Fruit fly (Drosophila melanogaster): ENCODE results near the gene eIF5B.

The eIF5B gene

DNA sequence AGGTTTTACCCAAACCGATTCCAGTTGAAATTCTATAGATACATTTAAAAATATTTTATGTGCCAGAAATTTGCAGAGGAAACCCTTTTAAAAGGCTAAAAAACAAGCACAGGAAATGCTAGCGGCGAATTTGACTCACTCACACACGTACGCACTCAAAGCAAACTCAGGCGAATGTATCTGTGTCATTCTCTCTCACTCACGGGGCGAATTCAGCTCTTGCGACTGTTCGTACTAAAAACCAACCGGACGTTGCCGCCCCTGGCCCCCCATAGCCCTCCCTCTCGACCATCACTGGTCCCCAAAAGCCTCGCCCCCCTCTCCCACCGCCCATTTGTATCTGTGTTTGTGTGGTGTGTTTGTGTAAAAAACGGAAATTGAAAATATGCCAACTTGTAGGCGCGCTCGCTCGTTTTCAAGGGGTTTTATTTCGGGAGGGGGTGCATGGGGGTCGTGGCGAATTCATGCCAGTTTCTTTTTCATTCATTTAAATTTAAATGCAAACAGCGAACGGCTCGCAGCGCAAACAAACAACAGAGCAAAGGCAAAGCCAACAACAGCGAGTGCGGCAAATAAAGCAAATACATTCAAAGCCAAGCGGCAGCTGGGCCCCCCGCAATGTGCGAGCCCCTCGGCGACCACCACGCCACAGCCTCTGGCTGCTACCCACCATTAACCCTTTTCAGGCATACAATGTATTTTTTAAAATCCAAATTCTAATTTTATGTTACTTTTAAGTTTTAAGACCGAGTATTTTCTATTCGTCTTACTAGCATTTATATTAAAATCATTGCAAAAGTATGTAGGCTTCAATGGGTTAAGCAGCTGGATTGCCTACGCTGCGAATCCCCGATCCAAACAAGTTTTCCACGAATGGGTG, 42.3 kb downstream of the eIF5B start (continued):
- TF ChIP-seq CG8290 (GFP tag; optimal IDR thresholded peaks at IDR 0.05) = no peak
- TF ChIP-seq CG8290 (tag; optimal IDR thresholded peaks at IDR 0.05) = peak; percentile 25 to 97
- TF ChIP-seq maf-S (GFP tag; optimal IDR thresholded peaks at IDR 0.05) = peak; percentile 23
- no peak for TF ChIP-seq trh (GFP tag; optimal IDR thresholded peaks at IDR 0.05)
- peak; percentile 95 for TF ChIP-seq Med (GFP tag)
- peak; percentile 96 for TF ChIP-seq CG12769 (tag; optimal IDR thresholded peaks at IDR 0.05)
- no peak for TF ChIP-seq stwl (tag; optimal IDR thresholded peaks at IDR 0.05)
- no peak for TF ChIP-seq yki (optimal IDR thresholded peaks at IDR 0.05)
- peak; percentile 57 for TF ChIP-seq CG8924 (tag; optimal IDR thresholded peaks at IDR 0.05)
- peak; percentile 49 for TF ChIP-seq Dek (tag; optimal IDR thresholded peaks at IDR 0.05)

DNA sequence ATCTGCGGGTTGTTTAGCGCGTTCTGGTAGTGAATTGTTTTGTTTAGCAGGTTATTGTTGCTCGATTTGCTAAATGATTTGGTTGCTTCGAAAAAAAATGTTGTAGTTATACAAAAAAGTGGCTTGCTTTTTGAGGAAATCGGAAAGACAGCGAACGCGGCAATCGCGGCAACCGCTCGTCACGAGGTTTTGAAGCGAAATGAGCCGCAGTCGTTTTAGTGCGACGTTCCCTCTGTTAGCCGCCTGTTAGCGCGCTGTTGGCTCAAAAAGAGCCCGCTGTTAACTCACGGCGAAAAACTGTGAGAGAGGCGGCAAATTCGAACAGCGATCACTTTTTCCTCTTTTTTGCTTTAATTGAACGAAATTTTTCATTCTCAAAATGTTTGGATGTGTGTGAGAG, 43.0 kb downstream of the eIF5B start:
- 0 out of 2 replicates have a peak, but pooled peaks have one; percentile 8 for TF ChIP-seq ato (GFP tag; IDR thresholded peaks at IDR 0.05; ENCODE audit: partially characterized antibody)
- no peak for TF ChIP-seq B-H2 (GFP tag; optimal IDR thresholded peaks at IDR 0.05)
- TF ChIP-seq lab (GFP tag; optimal IDR thresholded peaks at IDR 0.05) = no peak
- peak; percentile 18 for TF ChIP-seq CG12071 (GFP tag; optimal IDR thresholded peaks at IDR 0.05)
- peak; percentile 22; the same call in 1 of the 2 replicates for TF ChIP-seq slbo (GFP tag; IDR thresholded peaks at IDR 0.05)
- TF ChIP-seq CG14050 (GFP tag; IDR thresholded peaks at IDR 0.05) = no peak
- no peak for TF ChIP-seq hkb (optimal IDR thresholded peaks at IDR 0.05)
- peak; percentile 37; the same call in 1 of the 2 replicates for TF ChIP-seq hkb (GFP tag; IDR thresholded peaks at IDR 0.05)
- peak; percentile 16; the same call in 1 of the 2 replicates for TF ChIP-seq Bgb (GFP tag; IDR thresholded peaks at IDR 0.05; ENCODE audit: partially characterized antibody)
- no peak for TF ChIP-seq CG10366 (GFP tag; IDR thresholded peaks at IDR 0.05)
- TF ChIP-seq vvl (GFP tag; IDR thresholded peaks at IDR 0.05) = peak; percentile 39; the same call in 1 of the 2 replicates
- no peak for TF ChIP-seq CG8290 (GFP tag; optimal IDR thresholded peaks at IDR 0.05)
- TF ChIP-seq CG8290 (tag; optimal IDR thresholded peaks at IDR 0.05) = peak in 1 of 2 experiments; percentile 61
- no peak for TF ChIP-seq onecut (GFP tag; IDR thresholded peaks at IDR 0.05)
- TF ChIP-seq grau (tag; optimal IDR thresholded peaks at IDR 0.05) = peak; percentile 13
- no peak for TF ChIP-seq lov (optimal IDR thresholded peaks at IDR 0.05)
- TF ChIP-seq lov (GFP tag; IDR thresholded peaks at IDR 0.05) = peak; percentile 46; the same call in 1 of the 3 replicates
- peak; percentile 15 for TF ChIP-seq sqz (GFP tag; optimal IDR thresholded peaks at IDR 0.05)
- TF ChIP-seq CG31388 (GFP tag; optimal IDR thresholded peaks at IDR 0.05) = no peak
- no peak for TF ChIP-seq Dfd (GFP tag; optimal IDR thresholded peaks at IDR 0.05)
- TF ChIP-seq Nf-YA (GFP tag; IDR thresholded peaks at IDR 0.05) = peak; percentile 26; the same call in 1 of the 2 replicates
- TF ChIP-seq ci (GFP tag; IDR thresholded peaks at IDR 0.05) = 0 out of 3 replicates have a peak, but pooled peaks have one; percentile 43
- no peak for TF ChIP-seq MESR4 (GFP tag; optimal IDR thresholded peaks at IDR 0.05)
- TF ChIP-seq HLHmδ (GFP tag; optimal IDR thresholded peaks at IDR 0.05) = peak; percentile 68
- TF ChIP-seq CG7987 (GFP tag; optimal IDR thresholded peaks at IDR 0.05) = peak; percentile 48
- TF ChIP-seq ftz-f1 (GFP tag; optimal IDR thresholded peaks at IDR 0.05) = no peak
- peak; percentile 10 for TF ChIP-seq kah (GFP tag; optimal IDR thresholded peaks at IDR 0.05)
- peak; percentile 21; the same call in 1 of the 3 replicates for TF ChIP-seq CG34422 (GFP tag; IDR thresholded peaks at IDR 0.05)
- no peak for TF ChIP-seq CG11456 (GFP tag; IDR thresholded peaks at IDR 0.05)
- no peak for TF ChIP-seq cas (GFP tag; IDR thresholded peaks at IDR 0.05)
- 0 out of 3 replicates have a peak, but pooled peaks have one; percentile 9 for TF ChIP-seq otp (GFP tag; IDR thresholded peaks at IDR 0.05)
- 0 out of 3 replicates have a peak, but pooled peaks have one; percentile 32 for TF ChIP-seq Dbx (GFP tag; IDR thresholded peaks at IDR 0.05)
- TF ChIP-seq stwl (tag; optimal IDR thresholded peaks at IDR 0.05) = peak; percentile 10
- peak; percentile 54; the same call in 2 of the 3 replicates for TF ChIP-seq CG6791 (GFP tag; IDR thresholded peaks at IDR 0.05; ENCODE audit: partially characterized antibody)
- no peak for TF ChIP-seq CG10543 (GFP tag; optimal IDR thresholded peaks at IDR 0.05)
- TF ChIP-seq MTF-1 (GFP tag; optimal IDR thresholded peaks at IDR 0.05; ENCODE audit: borderline replicate concordance) = peak; percentile 57
- TF ChIP-seq CrebB (tag; optimal IDR thresholded peaks at IDR 0.05) = peak; percentile 32
- no peak for TF ChIP-seq klu (GFP tag; IDR thresholded peaks at IDR 0.05)
- peak; percentile 18; the same call in 1 of the 2 replicates for TF ChIP-seq Rfx (GFP tag; IDR thresholded peaks at IDR 0.05)
- TF ChIP-seq D19A (tag; optimal IDR thresholded peaks at IDR 0.05) = peak; percentile 19
- no peak for TF ChIP-seq CG8944 (GFP tag; optimal IDR thresholded peaks at IDR 0.05)
